Worm (Caenorhabditis elegans) whole organism, L4/young adult: ENCODE results near the gene ule-2.

Source experiments
- W03F9.2 ChIP-seq: fragments of 150-350 bp; optimal IDR thresholded peaks from 2 replicates; lab custom pipeline; 2014; ENCODE audit warnings: missing biosample characterization, missing genetic modification characterization
- dao-5 ChIP-seq: sonication (generic microtip); optimal IDR thresholded peaks from 2 replicates; lab custom pipeline; 2016; ENCODE audit warnings: missing genotype, missing genetic modification characterization, moderate library complexity, missing compliant biosample characterization
- him-1 ChIP-seq: sonication (generic microtip); optimal IDR thresholded peaks from 2 replicates; lab custom pipeline; 2016; ENCODE audit warnings: missing genotype, missing genetic modification reagents, missing genetic modification characterization, missing compliant biosample characterization

Gene ule-2

DNA sequence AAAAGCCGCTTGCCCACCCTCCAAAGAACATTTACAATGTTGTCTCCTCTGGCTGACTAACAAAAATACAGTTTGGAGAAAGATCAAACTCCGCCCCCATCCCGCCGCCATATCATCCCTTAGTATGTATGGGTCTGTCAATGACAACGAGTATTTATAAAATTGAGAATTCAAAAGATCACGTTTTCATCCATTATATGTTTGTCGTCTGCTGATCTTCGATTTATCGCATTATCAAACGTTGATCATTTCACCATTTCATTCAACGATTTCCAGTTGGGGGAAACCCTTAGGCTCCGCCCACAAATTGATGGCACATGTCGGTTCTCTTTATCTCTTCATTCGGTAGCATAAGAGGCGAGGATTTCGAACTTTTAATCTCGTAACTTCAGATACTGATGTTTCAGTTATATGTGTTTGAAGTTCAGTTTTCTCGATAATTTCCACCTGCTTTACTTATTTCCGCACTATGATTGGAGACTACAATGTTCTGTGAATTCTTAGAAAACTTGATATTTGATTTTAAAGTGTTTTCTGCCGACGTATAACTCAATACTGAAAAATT is 20.7 kb upstream of the ule-2 start:
- TF ChIP-seq him-1 (no peak), W03F9.2 (tag; lab: Kevin White, UChicago) (no peak), dao-5 (no peak)

DNA sequence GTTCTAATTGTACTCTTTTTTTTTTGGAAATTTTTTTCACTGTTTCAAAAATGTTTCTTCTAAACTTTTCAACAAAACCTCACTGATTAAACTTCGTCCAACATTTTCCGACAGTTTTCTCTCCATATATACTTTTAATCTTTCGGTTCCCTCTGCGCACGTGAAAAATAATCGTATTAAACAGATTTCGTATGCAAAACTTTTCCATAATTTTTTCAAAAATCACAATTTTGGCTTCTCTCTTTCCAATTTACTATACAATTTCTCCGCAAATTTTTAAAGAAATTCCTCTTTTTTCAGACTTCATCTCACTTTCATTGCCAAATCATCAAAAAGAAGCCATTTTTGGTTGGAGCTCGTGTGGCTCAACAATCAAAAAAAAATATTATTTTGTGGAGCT is 18.6 kb upstream of the ule-2 start, which contains the start of gene dmd-6:
dmd-6 (plus strand) TSS at position 301 of the 400 bp plus-strand sequence.
- TF ChIP-seq him-1 (no peak), dao-5 (no peak), W03F9.2 (tag; lab: Kevin White, UChicago) (no peak)

DNA sequence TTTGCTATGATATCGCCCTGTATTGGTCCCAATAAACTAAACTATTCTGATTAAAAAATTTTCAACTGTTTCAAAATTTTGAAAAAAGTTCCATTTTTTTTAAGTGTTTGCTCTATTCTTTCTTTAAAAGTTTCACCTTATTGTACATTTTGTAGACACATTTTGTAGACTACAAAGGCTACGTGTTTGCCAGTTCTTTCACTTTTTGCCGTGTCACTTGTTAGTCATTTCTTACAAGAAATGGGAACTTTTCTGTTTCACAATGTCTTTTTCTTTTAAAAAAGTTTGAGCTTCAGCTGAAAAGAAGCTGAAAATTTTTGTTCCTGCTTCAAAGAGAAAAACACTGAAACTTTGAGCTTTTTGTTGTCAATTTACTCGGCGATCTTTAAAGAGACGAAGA is 17.9 kb upstream of the ule-2 start:
- TF ChIP-seq him-1 (no peak), dao-5 (no peak), W03F9.2 (tag; lab: Kevin White, UChicago) (no peak)

DNA sequence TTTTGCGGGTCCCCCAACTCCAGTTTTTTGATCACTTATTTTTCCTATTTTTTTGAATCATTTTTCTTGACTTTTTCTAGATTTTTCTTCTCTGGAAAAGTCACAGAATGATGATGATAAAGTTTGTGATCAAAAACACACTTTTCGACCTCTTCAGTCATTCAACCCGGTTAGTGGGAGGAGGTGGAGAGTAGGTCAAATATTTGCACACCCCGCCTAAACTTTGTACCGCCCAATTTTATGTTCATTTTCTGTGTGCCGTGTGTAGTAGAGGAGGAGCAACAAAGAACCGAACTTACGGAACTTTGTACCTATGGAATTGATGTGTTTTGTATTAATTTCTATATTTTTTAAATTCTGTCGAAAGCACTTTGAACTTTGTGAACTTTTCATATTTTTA is 17.4 kb upstream of the ule-2 start:
- no peak for TF ChIP-seq W03F9.2 (tag; lab: Kevin White, UChicago)
- no peak for TF ChIP-seq him-1

DNA sequence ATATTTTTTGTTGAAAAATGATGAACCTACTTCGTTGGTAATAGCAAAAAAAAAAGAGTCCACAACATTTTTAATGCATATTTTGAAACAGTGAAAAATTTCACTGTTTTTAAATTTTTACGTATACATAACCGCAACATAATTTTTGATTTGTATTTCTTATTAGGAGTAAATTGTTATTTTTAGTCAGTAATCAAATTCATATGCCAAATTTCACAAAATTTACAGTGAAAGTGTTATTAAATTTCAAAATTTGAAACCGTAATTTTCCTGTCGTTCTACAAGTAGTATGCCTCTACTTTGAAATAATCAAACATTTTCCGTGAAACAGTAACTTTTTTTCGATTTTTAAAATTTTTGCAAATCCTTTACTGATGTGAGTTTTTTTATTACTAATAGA is 16.9 kb upstream of the ule-2 start:
- TF ChIP-seq him-1 (no peak), dao-5 (no peak), W03F9.2 (tag; lab: Kevin White, UChicago) (no peak)

DNA sequence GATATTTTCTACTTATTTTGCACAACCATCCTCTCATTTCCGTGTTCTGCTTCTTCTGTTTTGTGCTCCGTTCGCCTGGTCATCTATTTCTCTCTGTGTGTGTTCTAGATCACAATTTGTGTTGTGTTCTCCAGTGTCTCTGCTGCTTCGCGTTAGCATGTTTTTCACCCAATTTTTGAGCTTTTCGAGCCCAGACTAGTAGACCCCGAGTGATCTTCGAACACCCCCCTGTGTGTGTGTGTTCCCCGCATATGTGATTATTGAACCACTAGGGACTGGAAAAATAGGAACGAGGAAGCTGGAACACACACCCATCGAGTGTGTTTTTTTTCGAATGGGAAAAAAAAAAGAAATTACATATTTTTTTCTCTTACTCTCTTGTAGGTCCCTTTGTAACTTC is 16.4 kb upstream of the ule-2 start:
- TF ChIP-seq dao-5 (no peak), him-1 (no peak), W03F9.2 (tag; lab: Kevin White, UChicago) (no peak)

DNA sequence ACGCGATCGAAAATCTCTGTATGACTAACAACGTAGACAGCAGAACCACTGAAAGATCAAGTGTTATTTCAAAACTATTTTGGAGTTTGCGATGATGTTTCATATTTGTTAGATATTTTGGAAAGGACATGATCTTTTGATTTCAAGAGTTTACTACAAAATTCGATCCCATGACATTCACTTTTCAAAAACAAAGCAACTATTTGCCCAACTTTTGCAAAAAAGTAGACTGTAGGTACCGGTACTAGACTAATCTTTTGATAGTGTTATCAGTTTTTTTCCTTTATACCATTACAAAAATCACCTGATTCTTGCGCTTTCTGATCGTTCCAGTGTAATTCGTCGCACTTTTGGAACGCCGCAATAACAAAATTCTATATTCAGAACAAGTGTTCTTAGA is 14.9 kb upstream of the ule-2 start:
- TF ChIP-seq dao-5 (no peak), him-1 (no peak), W03F9.2 (tag; lab: Kevin White, UChicago) (no peak)

DNA sequence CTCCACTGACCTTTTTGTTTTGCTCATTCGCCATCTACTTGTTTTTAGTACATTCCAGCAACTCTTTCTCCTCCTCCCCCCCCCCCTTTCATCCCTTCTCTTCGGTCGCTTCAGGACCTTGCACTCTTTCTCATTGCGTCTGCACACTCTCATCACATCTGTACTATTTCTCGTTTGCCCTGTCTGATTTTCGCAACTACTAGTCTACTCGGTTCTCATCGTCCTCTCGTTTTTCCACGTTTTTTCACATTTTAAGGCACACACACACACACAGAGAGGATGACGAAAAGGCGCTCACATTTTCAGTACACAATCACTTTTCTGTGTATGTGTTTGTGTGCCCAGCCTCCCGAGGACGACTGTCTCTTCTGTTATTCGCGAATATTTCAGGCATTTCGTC is 14.4 kb upstream of the ule-2 start:
- TF ChIP-seq dao-5 (no peak), him-1 (no peak), W03F9.2 (tag; lab: Kevin White, UChicago) (no peak)

DNA sequence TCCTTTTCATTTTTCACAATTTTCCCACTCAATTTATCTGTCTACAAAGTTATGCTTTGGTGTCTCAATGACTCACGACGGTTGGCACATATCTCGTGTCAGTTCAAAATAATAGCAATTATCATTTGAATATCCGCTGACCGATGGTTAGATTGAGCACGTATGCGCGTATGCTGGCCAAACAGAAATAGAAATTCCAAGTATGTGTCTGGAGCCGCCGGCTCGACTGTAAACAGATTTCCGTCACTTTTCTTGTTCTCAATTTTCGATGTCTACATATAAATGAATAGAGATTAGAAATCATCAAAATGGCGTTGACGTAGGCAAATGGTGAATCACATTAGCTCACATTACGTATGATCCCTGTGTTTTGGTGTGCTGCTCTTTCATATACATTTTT is 13.8 kb upstream of the ule-2 start:
- TF ChIP-seq dao-5 (no peak), him-1 (no peak), W03F9.2 (tag; lab: Kevin White, UChicago) (no peak)

DNA sequence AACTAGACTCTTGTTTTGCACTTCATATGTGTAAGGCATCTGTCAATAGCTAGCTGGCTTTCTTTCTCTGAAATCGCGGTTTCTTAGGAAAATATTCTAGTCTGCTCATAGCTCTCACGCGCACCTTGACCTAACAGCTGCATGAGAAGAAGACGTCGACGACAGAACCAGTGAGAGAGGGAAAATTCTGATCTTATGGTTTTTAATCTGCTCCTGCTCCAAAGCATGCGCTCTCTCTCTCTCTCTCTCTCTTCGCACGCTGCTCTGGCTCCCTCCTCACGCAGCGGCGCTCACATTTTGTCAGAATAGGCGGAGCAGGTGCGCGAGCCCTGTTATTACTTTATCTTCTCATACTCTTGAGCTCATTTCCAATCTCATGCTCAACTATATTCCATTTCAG is 12.8 kb upstream of the ule-2 start:
- no peak for TF ChIP-seq dao-5
- no peak for TF ChIP-seq W03F9.2 (tag; lab: Kevin White, UChicago)
- no peak for TF ChIP-seq him-1

DNA sequence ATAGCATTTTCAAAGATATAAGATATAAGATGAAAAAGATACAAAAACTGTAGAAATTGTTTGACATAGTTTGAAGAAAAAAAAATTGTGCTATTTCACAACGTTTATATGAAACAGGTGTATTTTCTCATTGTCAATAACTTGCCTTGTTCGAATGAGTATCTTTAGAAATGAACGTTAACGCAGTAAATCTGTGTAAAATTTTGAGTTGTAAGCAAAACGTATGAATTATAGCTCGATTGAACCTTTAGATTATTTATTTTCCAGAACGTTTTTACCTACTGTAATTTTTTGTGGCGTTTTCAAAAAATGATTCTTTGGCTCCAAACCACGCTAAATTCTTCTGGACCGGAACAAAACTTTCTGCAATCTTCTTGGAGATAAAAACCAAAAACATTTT is 3.2 kb upstream of the ule-2 start:
- TF ChIP-seq him-1, result no peak
- no peak for TF ChIP-seq W03F9.2 (tag; lab: Kevin White, UChicago)
- TF ChIP-seq dao-5, result no peak

DNA sequence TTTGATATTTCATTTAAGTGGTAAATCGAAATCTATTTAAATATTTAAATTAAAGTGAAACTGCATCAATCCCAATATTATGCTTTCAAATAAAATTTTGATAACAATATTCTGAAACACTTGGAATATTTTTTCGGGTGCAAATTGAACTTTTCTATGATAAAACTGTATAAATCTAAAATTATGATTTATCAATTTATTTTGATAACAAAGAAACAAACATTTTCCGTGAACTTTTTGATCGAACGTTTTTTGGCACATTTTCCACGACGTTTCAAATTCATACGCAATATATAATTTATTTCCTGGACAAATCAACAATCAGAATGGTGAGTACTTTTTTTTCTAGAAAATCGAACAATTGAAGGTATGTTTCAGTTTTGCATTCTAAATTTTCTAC is 2.1 kb upstream of the ule-2 start, which contains the start of gene irld-4:
irld-4 (plus strand) TSS at position 301 of the 400 bp plus-strand sequence.
- no peak for TF ChIP-seq him-1
- TF ChIP-seq W03F9.2 (tag; lab: Kevin White, UChicago), result no peak

DNA sequence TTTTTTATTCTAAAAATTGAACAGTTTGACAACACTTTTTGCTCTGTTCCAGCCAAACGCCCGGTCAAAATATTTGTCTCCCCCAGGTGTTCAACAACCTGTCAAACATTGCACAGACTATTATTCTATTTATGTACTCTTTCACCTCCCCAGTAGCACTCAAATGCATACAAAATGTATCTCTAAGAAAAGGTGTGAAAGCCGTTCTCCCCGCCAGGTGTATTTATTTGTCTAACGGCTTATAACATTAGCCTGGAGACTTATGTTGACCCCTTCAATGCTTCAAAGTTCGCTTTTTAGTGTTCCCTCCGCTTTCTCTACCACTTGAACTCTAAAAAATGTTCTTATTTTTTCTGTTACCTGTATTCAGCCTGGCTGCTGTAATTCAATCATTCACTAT is 2.5 kb downstream of the ule-2 start, which contains the start of gene srlf-27:
srlf-27 (plus strand) TSS at position 301 of the 400 bp plus-strand sequence.
- TF ChIP-seq him-1 (no peak), W03F9.2 (tag; lab: Kevin White, UChicago) (no peak), dao-5 (no peak)

DNA sequence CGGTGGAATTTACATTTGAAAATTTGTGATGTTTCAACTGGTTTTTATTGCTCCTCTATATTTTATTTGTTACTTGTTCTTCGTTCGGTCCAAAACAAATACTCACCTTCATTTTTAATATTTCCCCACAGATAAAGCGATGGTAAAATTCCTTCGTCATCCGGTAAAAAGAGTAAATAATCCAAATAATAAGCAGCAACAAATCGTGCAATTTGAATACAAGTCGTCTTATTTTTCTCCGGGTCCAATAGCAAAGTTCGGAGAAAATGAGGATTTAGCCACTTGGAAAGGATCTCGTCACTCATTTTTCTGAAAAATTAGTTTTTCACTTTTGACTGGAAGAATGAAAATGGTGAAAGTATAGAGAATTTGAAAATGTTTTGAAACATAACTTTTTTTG is 18.1 kb downstream of the ule-2 start, which contains the start of gene talp-3:
talp-3 (minus strand) TSS at position 315 of the 400 bp plus-strand sequence.
- TF ChIP-seq dao-5 (no peak), W03F9.2 (tag; lab: Kevin White, UChicago) (no peak), him-1 (no peak)

DNA sequence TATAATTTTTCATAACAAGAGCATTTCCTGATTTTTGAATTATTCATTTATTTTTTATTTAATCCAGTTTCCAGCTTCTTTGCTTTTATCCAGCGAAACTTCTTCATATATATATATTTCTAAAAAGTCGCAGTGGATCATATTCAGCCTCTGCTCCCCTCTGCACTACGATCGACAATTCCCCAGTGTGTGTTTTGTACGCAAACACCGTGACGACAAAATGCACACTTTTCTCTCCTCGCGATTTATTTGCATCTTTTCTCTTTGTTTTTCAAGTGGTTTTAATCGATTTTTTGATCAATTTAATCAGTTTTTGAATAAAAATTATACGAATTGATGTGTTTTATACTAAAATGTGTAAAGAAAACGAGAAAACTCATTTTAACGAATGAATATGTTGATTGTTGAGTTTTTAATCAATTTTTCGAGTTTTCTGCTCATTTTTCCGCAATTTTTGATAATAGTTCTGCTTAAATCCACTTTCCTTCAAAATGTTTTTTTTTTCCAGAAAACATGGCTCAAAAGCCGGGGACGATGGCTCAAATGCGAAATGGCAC is 21.7 kb downstream of the ule-2 start, which contains the start of gene Y57G11C.33:
Y57G11C.33 (plus strand) TSS at position 507 of the 557 bp plus-strand sequence.
- TF ChIP-seq W03F9.2 (tag; lab: Kevin White, UChicago) (peak; percentile 19), him-1 (no peak)
